Fruit fly (Drosophila melanogaster) whole organism: ENCODE data around the gene CG32713.

ENCODE experiments used
- CG8478 ChIP-seq: fragments of >200 bp; optimal IDR thresholded peaks from 2 replicates; lab custom pipeline; 2018; ENCODE audit warnings: inconsistent platforms
- EcR ChIP-seq, 2 experiments: fragments of >200 bp; optimal IDR thresholded peaks; 2 replicates each; lab custom pipeline; 2017; ENCODE audit warnings: missing biosample characterization in 2 of 2, missing genetic modification characterization in 2 of 2, missing genetic modification reagents in 2 of 2
- psq ChIP-seq: fragments of >200 bp; optimal IDR thresholded peaks from 2 replicates; lab custom pipeline; 2017

- no peak for TF ChIP-seq EcR (GFP tag; optimal IDR thresholded peaks at IDR 0.05; lab: Kevin White, UChicago)
- TF ChIP-seq psq (lab: Kevin White, UChicago), result no peak
- TF ChIP-seq CG8478 (lab: Kevin White, UChicago), result no peak
Measured at dm6 chrX:8415605-8416004, 41.8 kb downstream of the CG32713 start.
